Worm (Caenorhabditis elegans) whole organism, mixed stage, embryonic: ENCODE data around the gene ZK355.8.

Source experiments
- M03D4.4 ChIP-seq: sonication (generic microtip); optimal IDR thresholded peaks from 2 replicates; lab custom pipeline; 2017; ENCODE audit warnings: mild to moderate bottlenecking, missing genetic modification characterization, missing compliant biosample characterization
- bed-3 ChIP-seq: fragments of 200-800 bp; sonication (Bioruptor generic); optimal IDR thresholded peaks from 3 replicates; lab custom pipeline; 2018; ENCODE audit warnings: mild to moderate bottlenecking, missing genetic modification characterization, moderate library complexity, missing compliant biosample characterization
- blmp-1 ChIP-seq: fragments of 150-350 bp; optimal IDR thresholded peaks from 2 replicates; lab custom pipeline; 2014; ENCODE audit warnings: missing biosample characterization, missing genetic modification characterization
- ceh-39 ChIP-seq: fragments of 150-350 bp; optimal IDR thresholded peaks from 2 replicates; lab custom pipeline; 2014; ENCODE audit warnings: missing biosample characterization, missing genetic modification characterization
- ceh-43 ChIP-seq: fragments of 200-800 bp; sonication (Bioruptor generic); optimal IDR thresholded peaks from 2 replicates; lab custom pipeline; 2018; ENCODE audit warnings: mild to moderate bottlenecking, missing genetic modification characterization, moderate library complexity, missing compliant biosample characterization
- ceh-83 ChIP-seq: fragments of 200-800 bp; sonication (Bioruptor generic); optimal IDR thresholded peaks from 2 replicates; lab custom pipeline; 2018; ENCODE audit warnings: mild to moderate bottlenecking, missing genetic modification characterization, missing compliant biosample characterization
- cnd-1 ChIP-seq: fragments of 200-800 bp; sonication (Bioruptor generic); optimal IDR thresholded peaks from 2 replicates; lab custom pipeline; 2018; ENCODE audit warnings: mild to moderate bottlenecking, missing genetic modification characterization, missing compliant biosample characterization
- drap-1 ChIP-seq: fragments of 200-800 bp; sonication (Bioruptor generic); optimal IDR thresholded peaks from 3 replicates; lab custom pipeline; 2018; ENCODE audit warnings: mild to moderate bottlenecking, missing genetic modification characterization, missing compliant biosample characterization
- elt-1 ChIP-seq: sonication (generic microtip); optimal IDR thresholded peaks from 2 replicates; lab custom pipeline; 2017; ENCODE audit warnings: missing genetic modification characterization, mild to moderate bottlenecking, missing compliant biosample characterization, antibody characterized with exemption, moderate library complexity, borderline replicate concordance; ENCODE audit not compliant: insufficient read depth
- elt-3 ChIP-seq: fragments of 150-350 bp; optimal IDR thresholded peaks from 2 replicates; lab custom pipeline; 2014; ENCODE audit warnings: missing biosample characterization, missing genetic modification characterization
- flh-1 ChIP-seq: fragments of 200-800 bp; sonication (Bioruptor generic); optimal IDR thresholded peaks from 2 replicates; lab custom pipeline; 2018; ENCODE audit warnings: mild to moderate bottlenecking, missing genetic modification characterization, moderate library complexity, missing compliant biosample characterization
- ham-2 ChIP-seq: fragments of 200-800 bp; sonication (Bioruptor generic); optimal IDR thresholded peaks from 2 replicates; lab custom pipeline; 2018; ENCODE audit warnings: mild to moderate bottlenecking, missing genetic modification characterization, missing compliant biosample characterization
- hlh-1 ChIP-seq: fragments of 150-350 bp; optimal IDR thresholded peaks from 2 replicates; lab custom pipeline; 2014; ENCODE audit warnings: missing biosample characterization, missing genetic modification reagents, missing genetic modification characterization
- lin-13 ChIP-seq: fragments of 150-350 bp; optimal IDR thresholded peaks from 2 replicates; lab custom pipeline; 2014; ENCODE audit warnings: missing biosample characterization, missing genetic modification characterization
- lin-32 ChIP-seq: fragments of 200-800 bp; sonication (Bioruptor generic); optimal IDR thresholded peaks from 2 replicates; lab custom pipeline; 2018; ENCODE audit warnings: mild to moderate bottlenecking, missing genetic modification characterization, missing compliant biosample characterization
- lsy-2 ChIP-seq: fragments of 150-350 bp; optimal IDR thresholded peaks from 2 replicates; lab custom pipeline; 2014; ENCODE audit warnings: missing biosample characterization, missing genetic modification characterization
- mab-5 ChIP-seq: fragments of 150-350 bp; optimal IDR thresholded peaks from 2 replicates; lab custom pipeline; 2014; ENCODE audit warnings: missing biosample characterization, missing genetic modification characterization
- mep-1 ChIP-seq: fragments of 150-350 bp; optimal IDR thresholded peaks from 2 replicates; lab custom pipeline; 2017; ENCODE audit warnings: missing biosample characterization, missing genetic modification reagents, missing genetic modification characterization, inconsistent platforms
- nhr-12 ChIP-seq: fragments of 150-350 bp; optimal IDR thresholded peaks from 2 replicates; lab custom pipeline; 2014; ENCODE audit warnings: missing biosample characterization, missing genetic modification characterization
- nhr-2 ChIP-seq: fragments of 150-350 bp; optimal IDR thresholded peaks from 2 replicates; lab custom pipeline; 2014; ENCODE audit warnings: missing biosample characterization, missing genetic modification characterization
- nhr-237 ChIP-seq: fragments of 150-350 bp; optimal IDR thresholded peaks from 2 replicates; lab custom pipeline; 2014; ENCODE audit warnings: missing biosample characterization, missing genetic modification characterization
- nhr-28 ChIP-seq: fragments of 150-350 bp; optimal IDR thresholded peaks from 2 replicates; lab custom pipeline; 2014; ENCODE audit warnings: missing biosample characterization, missing genetic modification characterization
- nhr-76 ChIP-seq: sonication (generic microtip); optimal IDR thresholded peaks from 2 replicates; lab custom pipeline; 2017; ENCODE audit warnings: missing biosample characterization, missing genetic modification characterization
- pha-4 ChIP-seq: fragments of 150-350 bp; optimal IDR thresholded peaks from 2 replicates; lab custom pipeline; 2018; ENCODE audit warnings: missing biosample characterization, missing genetic modification reagents, missing genetic modification characterization
- sem-2 ChIP-seq: fragments of 200-800 bp; sonication (Bioruptor generic); optimal IDR thresholded peaks from 2 replicates; lab custom pipeline; 2018; ENCODE audit warnings: mild to moderate bottlenecking, missing genetic modification characterization, missing compliant biosample characterization
- snpc-4 ChIP-seq: fragments of 150-350 bp; optimal IDR thresholded peaks from 2 replicates; lab custom pipeline; 2014; ENCODE audit warnings: missing biosample characterization, missing genetic modification characterization
- sptf-1 ChIP-seq: sonication (generic microtip); optimal IDR thresholded peaks from 2 replicates; lab custom pipeline; 2017; ENCODE audit warnings: mild to moderate bottlenecking, missing genetic modification characterization, moderate library complexity, missing compliant biosample characterization
- unc-120 ChIP-seq: sonication (generic microtip); optimal IDR thresholded peaks from 2 replicates; lab custom pipeline; 2017; ENCODE audit warnings: missing genetic modification characterization, missing compliant biosample characterization; ENCODE audit not compliant: poor library complexity, severe bottlenecking
- unc-39 ChIP-seq: fragments of 150-350 bp; optimal IDR thresholded peaks from 2 replicates; lab custom pipeline; 2014; ENCODE audit warnings: missing biosample characterization, missing genetic modification characterization
- unc-62 ChIP-seq: fragments of 150-350 bp; optimal IDR thresholded peaks from 2 replicates; lab custom pipeline; 2014; ENCODE audit warnings: missing biosample characterization, missing genetic modification reagents, missing genetic modification characterization
- ztf-11 ChIP-seq: fragments of 150-350 bp; optimal IDR thresholded peaks from 2 replicates; lab custom pipeline; 2014; ENCODE audit warnings: missing biosample characterization, missing genetic modification characterization

The ZK355.8 gene

DNA sequence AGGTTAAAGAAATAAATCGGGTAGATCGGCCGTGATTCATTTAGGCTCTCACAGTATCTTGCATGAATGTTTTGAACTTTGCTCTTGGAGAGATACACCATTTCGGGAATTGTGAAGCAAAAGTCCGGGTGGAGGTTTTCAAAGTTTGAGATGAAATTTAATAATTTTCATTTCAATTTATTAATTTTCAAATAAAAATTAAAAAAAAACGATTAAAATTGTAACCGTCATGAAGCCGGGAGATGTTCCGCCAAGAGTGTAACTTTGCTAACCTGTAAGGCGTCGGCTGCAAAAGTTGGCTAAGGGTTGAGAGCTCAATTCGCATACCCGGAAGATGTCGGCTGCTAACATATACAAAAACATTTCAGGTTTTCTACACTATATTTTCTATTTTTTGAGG, 6.8 kb downstream of the ZK355.8 start, which contains the start of gene irld-67:
Gene irld-67, minus strand, starts transcription at position 101 of the 400 bp plus-strand sequence.
- TF ChIP-seq nhr-12 (tag; lab: Kevin White, UChicago) (no peak), drap-1 (GFP tag; lab: Kevin White, UChicago) (no peak), nhr-76 (tag; lab: Kevin White, UChicago) (no peak), elt-3 (tag; lab: Kevin White, UChicago) (no peak), nhr-237 (tag; lab: Kevin White, UChicago) (no peak), unc-39 (tag; lab: Kevin White, UChicago) (no peak), sptf-1 (tag; lab: Kevin White, UChicago) (no peak), lsy-2 (tag; lab: Kevin White, UChicago) (no peak), nhr-2 (no peak), flh-1 (GFP tag; lab: Kevin White, UChicago) (no peak), lin-13 (tag; lab: Kevin White, UChicago) (no peak), cnd-1 (tag; lab: Kevin White, UChicago) (no peak), mep-1 (tag; lab: Kevin White, UChicago) (no peak), snpc-4 (no peak), lin-32 (no peak), pha-4 (tag; lab: Kevin White, UChicago) (no peak), unc-62 (GFP tag; lab: Kevin White, UChicago) (no peak)

DNA sequence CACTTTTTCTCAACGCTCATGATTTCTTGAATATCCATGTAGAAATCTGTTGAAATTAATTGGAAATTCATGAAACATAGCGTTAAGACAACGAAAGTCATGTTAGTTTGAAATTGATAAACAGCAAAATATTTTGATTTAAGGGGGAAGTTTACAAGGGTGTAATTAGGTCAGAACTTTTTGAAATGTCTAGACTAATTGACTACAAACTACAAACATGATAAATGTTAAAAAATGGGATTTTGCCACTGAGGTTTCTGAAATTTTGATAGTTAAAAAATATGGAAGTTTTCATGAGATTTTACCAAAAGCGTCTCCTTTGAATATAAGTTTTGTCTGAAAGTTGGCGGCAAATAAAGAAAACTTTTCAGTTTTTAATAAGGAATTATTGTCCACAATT, 10.2 kb downstream of the ZK355.8 start, which contains the start of gene irld-65:
Gene irld-65, minus strand, starts transcription at position 101 of the 400 bp plus-strand sequence.
- TF ChIP-seq M03D4.4 = no peak
- no peak for TF ChIP-seq ztf-11 (tag; lab: Kevin White, UChicago)
- TF ChIP-seq sem-2 = no peak
- no peak for TF ChIP-seq elt-1 (tag; lab: Kevin White, UChicago)
- TF ChIP-seq ham-2 (GFP tag; lab: Kevin White, UChicago) = no peak
- TF ChIP-seq ceh-43 (GFP tag; lab: Kevin White, UChicago) = no peak
- TF ChIP-seq cnd-1 (tag; lab: Kevin White, UChicago) = no peak

- no peak for TF ChIP-seq unc-120 (tag; lab: Kevin White, UChicago)
- TF ChIP-seq sem-2 = no peak
These were observed 12.1 kb downstream of the ZK355.8 start for ce11 chrII:2939681-2940080.

DNA sequence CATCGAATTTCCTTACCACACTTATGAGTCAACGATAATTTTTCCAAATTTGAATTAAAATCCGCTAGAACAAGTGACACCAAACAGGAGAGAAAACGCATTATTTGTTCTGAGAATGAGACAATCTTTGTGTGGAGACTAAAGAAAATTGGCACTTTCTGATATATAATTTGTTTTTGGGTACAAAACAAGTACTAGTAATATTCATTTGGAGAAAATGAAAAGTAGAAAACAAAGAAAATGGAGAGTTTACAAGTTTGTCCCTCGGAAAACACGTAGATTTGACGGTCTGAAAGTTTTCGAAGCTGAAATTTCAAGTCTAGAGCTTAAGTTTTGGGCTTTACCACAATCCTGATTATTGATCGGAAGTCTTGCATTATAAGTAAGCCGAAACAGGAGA, 13.1 kb downstream of the ZK355.8 start, which contains the start of gene irld-66:
Gene irld-66, minus strand, starts transcription at position 101 of the 400 bp plus-strand sequence.
- TF ChIP-seq elt-3 (tag; lab: Kevin White, UChicago) (no peak), ham-2 (GFP tag; lab: Kevin White, UChicago) (no peak), unc-39 (tag; lab: Kevin White, UChicago) (no peak), sptf-1 (tag; lab: Kevin White, UChicago) (no peak), sem-2 (no peak), hlh-1 (tag; lab: Kevin White, UChicago) (no peak), ceh-43 (GFP tag; lab: Kevin White, UChicago) (no peak), unc-120 (tag; lab: Kevin White, UChicago) (no peak), lsy-2 (tag; lab: Kevin White, UChicago) (no peak), lin-13 (tag; lab: Kevin White, UChicago) (no peak), nhr-237 (tag; lab: Kevin White, UChicago) (no peak), nhr-28 (tag; lab: Kevin White, UChicago) (no peak), mab-5 (no peak), bed-3 (GFP tag; lab: Kevin White, UChicago) (no peak), blmp-1 (no peak), ceh-39 (no peak)

DNA sequence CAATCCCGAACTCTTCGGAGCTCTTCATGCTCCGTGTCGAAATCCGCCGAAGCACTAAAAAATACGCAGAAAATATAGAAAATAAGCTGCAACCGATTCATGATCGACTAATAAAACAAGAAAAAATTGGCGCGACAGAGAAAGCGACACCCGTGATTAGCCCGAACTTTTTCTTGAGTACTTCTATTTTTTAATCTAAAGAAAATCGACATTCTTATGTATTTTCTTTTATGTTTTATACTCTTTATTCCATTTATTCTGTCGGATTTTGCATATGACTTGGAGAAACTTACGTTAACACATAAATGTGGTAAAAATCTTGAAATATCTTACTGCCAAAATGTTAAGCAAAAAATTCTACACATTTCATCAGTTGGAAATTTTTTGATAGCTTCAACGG, 16.4 kb downstream of the ZK355.8 start, which contains the start of the genes irld-50 and irld-49:
Gene irld-50, minus strand, starts transcription at position 101 of the 400 bp plus-strand sequence.
Gene irld-49, plus strand, starts transcription at position 211 of the 400 bp plus-strand sequence.
- no peak for TF ChIP-seq elt-3 (tag; lab: Kevin White, UChicago)
- TF ChIP-seq ceh-83 (GFP tag; lab: Kevin White, UChicago) = no peak
